Worm (Caenorhabditis elegans) whole organism, L2 larva: ENCODE measurements around the gene cyp-13A5.

ENCODE experiments used
- C34F6.9 ChIP-seq: fragments of 150-350 bp; optimal IDR thresholded peaks from 2 replicates; lab custom pipeline; 2014; ENCODE audit warnings: missing biosample characterization, missing genetic modification characterization
- F13H6.1 ChIP-seq: sonication (generic microtip); optimal IDR thresholded peaks from 2 replicates; lab custom pipeline; 2016; ENCODE audit warnings: missing genetic modification characterization, missing compliant biosample characterization
- ZK546.5 ChIP-seq: sonication (generic microtip); optimal IDR thresholded peaks from 2 replicates; lab custom pipeline; 2017; ENCODE audit warnings: missing biosample characterization, missing genetic modification characterization
- aly-2 ChIP-seq: fragments of 150-350 bp; optimal IDR thresholded peaks from 2 replicates; lab custom pipeline; 2014; ENCODE audit warnings: missing biosample characterization, missing genetic modification characterization
- ama-1 ChIP-seq: fragments of 150-350 bp; optimal IDR thresholded peaks from 2 replicates; lab custom pipeline; 2018; ENCODE audit warnings: inconsistent platforms
- ceh-16 ChIP-seq: fragments of 150-350 bp; optimal IDR thresholded peaks from 2 replicates; lab custom pipeline; 2014; ENCODE audit warnings: missing biosample characterization, missing genetic modification characterization
- ceh-82 ChIP-seq: fragments of 150-350 bp; optimal IDR thresholded peaks from 2 replicates; lab custom pipeline; 2014; ENCODE audit warnings: missing biosample characterization, missing genetic modification characterization
- crh-2 ChIP-seq: sonication (generic microtip); optimal IDR thresholded peaks from 2 replicates; lab custom pipeline; 2017; ENCODE audit warnings: missing biosample characterization, missing genetic modification characterization
- dmd-4 ChIP-seq: sonication (generic microtip); optimal IDR thresholded peaks from 2 replicates; lab custom pipeline; 2017; ENCODE audit warnings: missing biosample characterization, missing genetic modification characterization
- egl-27 ChIP-seq: sonication (generic microtip); optimal IDR thresholded peaks from 3 replicates; lab custom pipeline; 2017; ENCODE audit warnings: missing biosample characterization, missing genetic modification reagents, missing genetic modification characterization
- elt-1 ChIP-seq: fragments of 150-350 bp; optimal IDR thresholded peaks from 2 replicates; lab custom pipeline; 2014; ENCODE audit warnings: missing biosample characterization, missing genetic modification characterization
- elt-3 ChIP-seq: sonication (generic microtip); optimal IDR thresholded peaks from 2 replicates; lab custom pipeline; 2017; ENCODE audit warnings: missing biosample characterization, missing genetic modification characterization
- fos-1 ChIP-seq: fragments of 150-350 bp; optimal IDR thresholded peaks from 2 replicates; lab custom pipeline; 2014; ENCODE audit warnings: missing biosample characterization, missing genetic modification characterization
- gmeb-1 ChIP-seq: fragments of 150-350 bp; optimal IDR thresholded peaks from 2 replicates; lab custom pipeline; 2014; ENCODE audit warnings: missing biosample characterization, missing genetic modification characterization
- lin-39 ChIP-seq: fragments of 150-350 bp; optimal IDR thresholded peaks from 2 replicates; lab custom pipeline; 2014; ENCODE audit warnings: missing biosample characterization, missing genetic modification reagents, missing genetic modification characterization
- lsy-2 ChIP-seq, 2 experiments: fragments of 150-350 bp in 1 of 2; sonication (generic microtip) in 1 of 2; optimal IDR thresholded peaks; 2 replicates each; lab custom pipeline; 2014 to 2017; ENCODE audit warnings: missing biosample characterization in 2 of 2, missing genetic modification characterization in 2 of 2
- mbf-1 ChIP-seq: sonication (generic microtip); optimal IDR thresholded peaks from 2 replicates; lab custom pipeline; 2017; ENCODE audit warnings: missing biosample characterization, missing genetic modification characterization
- nhr-11 ChIP-seq: fragments of 150-350 bp; optimal IDR thresholded peaks from 2 replicates; lab custom pipeline; 2014; ENCODE audit warnings: missing biosample characterization, missing genetic modification characterization
- nhr-129 ChIP-seq: fragments of 150-350 bp; optimal IDR thresholded peaks from 2 replicates; lab custom pipeline; 2014; ENCODE audit warnings: missing biosample characterization, missing genetic modification characterization
- nhr-23 ChIP-seq: fragments of 150-350 bp; optimal IDR thresholded peaks from 2 replicates; lab custom pipeline; 2014; ENCODE audit warnings: missing biosample characterization, missing genetic modification reagents, missing genetic modification characterization
- nhr-237 ChIP-seq: fragments of 150-350 bp; optimal IDR thresholded peaks from 2 replicates; lab custom pipeline; 2014; ENCODE audit warnings: missing biosample characterization, missing genetic modification characterization
- nhr-25 ChIP-seq: fragments of 150-350 bp; sonication (generic microtip); optimal IDR thresholded peaks from 3 replicates; lab custom pipeline; 2014; ENCODE audit warnings: missing biosample characterization, missing genetic modification characterization
- nhr-6 ChIP-seq: fragments of 150-350 bp; optimal IDR thresholded peaks from 2 replicates; lab custom pipeline; 2014; ENCODE audit warnings: missing biosample characterization, missing genetic modification characterization
- nhr-77 ChIP-seq: fragments of 150-350 bp; optimal IDR thresholded peaks from 2 replicates; lab custom pipeline; 2014; ENCODE audit warnings: missing biosample characterization, missing genetic modification characterization
- peb-1 ChIP-seq: fragments of 150-350 bp; optimal IDR thresholded peaks from 2 replicates; lab custom pipeline; 2014; ENCODE audit warnings: missing biosample characterization, missing genetic modification characterization
- sma-3 ChIP-seq: sonication (generic microtip); optimal IDR thresholded peaks from 2 replicates; lab custom pipeline; 2016; ENCODE audit warnings: missing genetic modification reagents, missing genetic modification characterization, missing compliant biosample characterization
- sma-9 ChIP-seq, 2 experiments: fragments of 150-350 bp in 1 of 2; sonication (generic microtip) in 1 of 2; optimal IDR thresholded peaks; 2 replicates each; lab custom pipeline; 2014 to 2016; ENCODE audit warnings: missing genetic modification characterization in 2 of 2, mild to moderate bottlenecking in 1 of 2, missing biosample characterization in 1 of 2, missing compliant biosample characterization in 1 of 2, missing genetic modification reagents in 1 of 2, moderate library complexity in 1 of 2
- unc-39 ChIP-seq: fragments of 150-350 bp; optimal IDR thresholded peaks from 2 replicates; lab custom pipeline; 2014; ENCODE audit warnings: missing biosample characterization, missing genetic modification characterization
- unc-55 ChIP-seq: fragments of 150-350 bp; sonication (generic microtip); optimal IDR thresholded peaks from 3 replicates; lab custom pipeline; 2014; ENCODE audit warnings: missing biosample characterization, missing genetic modification reagents, missing genetic modification characterization
- unc-62 ChIP-seq: fragments of 150-350 bp; optimal IDR thresholded peaks from 2 replicates; lab custom pipeline; 2014; ENCODE audit warnings: missing biosample characterization, missing genetic modification reagents, missing genetic modification characterization
- ztf-1 ChIP-seq: fragments of 200-800 bp; sonication (Bioruptor generic); conservative IDR thresholded peaks from 2 replicates; pipeline ENCODE4 v1.3.6; 2022; ENCODE audit warnings: missing genetic modification characterization, missing compliant biosample characterization
- ztf-11 ChIP-seq: sonication (generic microtip); optimal IDR thresholded peaks from 2 replicates; lab custom pipeline; 2017; ENCODE audit warnings: missing biosample characterization, missing genetic modification characterization
- ztf-4 ChIP-seq: fragments of 150-350 bp; optimal IDR thresholded peaks from 2 replicates; lab custom pipeline; 2014; ENCODE audit warnings: missing biosample characterization, missing genetic modification characterization

The cyp-13A5 gene

ce11 chrII:9831033-9831432 is 30.9 kb upstream of the cyp-13A5 start, which contains the start of gene ZK938.12:
Gene ZK938.12 (plus strand): TSS chrII:9831333.
- no peak for TF ChIP-seq sma-3 (GFP tag; lab: Kevin White, UChicago)

- TF ChIP-seq elt-3 (tag; lab: Kevin White, UChicago) (no peak), dmd-4 (tag; lab: Kevin White, UChicago) (no peak), aly-2 (tag; lab: Kevin White, UChicago) (no peak), ceh-16 (tag; lab: Kevin White, UChicago) (no peak), unc-55 (GFP tag; lab: Kevin White, UChicago) (no peak), fos-1 (no peak), peb-1 (tag; lab: Kevin White, UChicago) (no peak), nhr-129 (no peak), sma-9 (GFP tag; optimal IDR thresholded peaks at IDR 0.05; lab: Kevin White, UChicago) (no peak), sma-9 (tag; optimal IDR thresholded peaks at IDR 0.05; lab: Kevin White, UChicago) (no peak), elt-1 (tag; lab: Kevin White, UChicago) (no peak), egl-27 (tag; lab: Kevin White, UChicago) (no peak), ama-1 (lab: Kevin White, UChicago) (no peak), crh-2 (no peak), nhr-23 (tag; lab: Kevin White, UChicago) (no peak), nhr-237 (tag; lab: Kevin White, UChicago) (no peak), lsy-2 (tag; optimal IDR thresholded peaks at IDR 0.05; lab: Kevin White, UChicago) (no peak), ztf-1 (GFP tag; lab: Robert Waterston, UW) (no peak)
These were observed 28.9 kb upstream of the cyp-13A5 start, which contains the start of gene ZK938.1 for ce11 chrII:9829108-9829507. Gene ZK938.1 (plus strand): TSS chrII:9829408.

- TF ChIP-seq unc-39 (tag; lab: Kevin White, UChicago) (no peak), ama-1 (lab: Kevin White, UChicago) (no peak), mbf-1 (no peak), ceh-82 (tag; lab: Kevin White, UChicago) (no peak), peb-1 (tag; lab: Kevin White, UChicago) (no peak), elt-1 (tag; lab: Kevin White, UChicago) (no peak), sma-9 (GFP tag; optimal IDR thresholded peaks at IDR 0.05; lab: Kevin White, UChicago) (no peak), sma-9 (tag; optimal IDR thresholded peaks at IDR 0.05; lab: Kevin White, UChicago) (no peak), unc-55 (GFP tag; lab: Kevin White, UChicago) (no peak), C34F6.9 (tag; lab: Kevin White, UChicago) (no peak), lsy-2 (tag; optimal IDR thresholded peaks at IDR 0.05; lab: Kevin White, UChicago) (no peak), nhr-237 (tag; lab: Kevin White, UChicago) (no peak), nhr-25 (tag; lab: Kevin White, UChicago) (no peak)
These were observed 28.3 kb upstream of the cyp-13A5 start for ce11 chrII:9828502-9828901.

- TF ChIP-seq nhr-77 (tag; lab: Kevin White, UChicago) = no peak
- no peak for TF ChIP-seq ztf-4 (tag; lab: Kevin White, UChicago)
- TF ChIP-seq unc-39 (tag; lab: Kevin White, UChicago) = no peak
- TF ChIP-seq lin-39 (tag; lab: Kevin White, UChicago) = no peak
- no peak for TF ChIP-seq nhr-129
- TF ChIP-seq sma-9 (GFP tag; optimal IDR thresholded peaks at IDR 0.05; lab: Kevin White, UChicago) = no peak
- TF ChIP-seq sma-9 (tag; optimal IDR thresholded peaks at IDR 0.05; lab: Kevin White, UChicago) = no peak
- TF ChIP-seq C34F6.9 (tag; lab: Kevin White, UChicago) = no peak
- no peak for TF ChIP-seq ztf-11
- TF ChIP-seq ZK546.5 (tag; lab: Kevin White, UChicago) = no peak
- TF ChIP-seq gmeb-1 (tag; lab: Kevin White, UChicago) = no peak
- TF ChIP-seq nhr-6 (tag; lab: Kevin White, UChicago) = no peak
- no peak for TF ChIP-seq nhr-11 (tag; lab: Kevin White, UChicago)
- TF ChIP-seq elt-3 (tag; lab: Kevin White, UChicago) = no peak
- TF ChIP-seq, all 48 proteins: peak for 0
These were observed 27.7 kb upstream of the cyp-13A5 start, which contains the start of gene eyg-1 for ce11 chrII:9827852-9828251. Gene eyg-1 (minus strand): TSS chrII:9827952.

ce11 chrII:9826946-9827345 is 26.8 kb upstream of the cyp-13A5 start:
- no peak for TF ChIP-seq F13H6.1 (tag; lab: Kevin White, UChicago)
- no peak for TF ChIP-seq unc-62 (GFP tag; lab: Kevin White, UChicago)
- no peak for TF ChIP-seq elt-1 (tag; lab: Kevin White, UChicago)
- no peak for TF ChIP-seq nhr-6 (tag; lab: Kevin White, UChicago)
